Worm (Caenorhabditis elegans) whole organism, early embryonic: ENCODE results near the gene dph-5.

Experiments used
- B0310.2 ChIP-seq: sonication (generic microtip); optimal IDR thresholded peaks from 2 replicates; lab custom pipeline; 2016; ENCODE audit warnings: mild to moderate bottlenecking, missing genetic modification characterization, missing compliant biosample characterization
- ama-1 ChIP-seq: fragments of 150-350 bp; optimal IDR thresholded peaks from 2 replicates; lab custom pipeline; 2014
- ceh-13 ChIP-seq: fragments of 200-800 bp; sonication (Bioruptor generic); optimal IDR thresholded peaks from 2 replicates; lab custom pipeline; 2018; ENCODE audit warnings: mild to moderate bottlenecking, missing genetic modification characterization, missing compliant biosample characterization
- hmg-4 ChIP-seq: fragments of 200-800 bp; sonication (Bioruptor generic); optimal IDR thresholded peaks from 2 replicates; lab custom pipeline; 2018; ENCODE audit warnings: mild to moderate bottlenecking, missing genetic modification characterization, missing compliant biosample characterization
- tbx-11 ChIP-seq: fragments of 200-800 bp; sonication (Bioruptor generic); IDR thresholded peaks from 2 replicates; pipeline ENCODE4 v1.3.6; 2022; ENCODE audit warnings: missing genetic modification characterization, missing compliant biosample characterization

ce11 chrII:11351599-11351998 is 1.6 kb downstream of the dph-5 start, which contains the start of gene clh-2:
- TF ChIP-seq ama-1, result no peak
- no peak for TF ChIP-seq tbx-11 (GFP tag; lab: Robert Waterston, UW)
- no peak for TF ChIP-seq B0310.2
- no peak for TF ChIP-seq hmg-4 (GFP tag; lab: Kevin White, UChicago)
- no peak for TF ChIP-seq ceh-13 (GFP tag; lab: Kevin White, UChicago)
